Fruit fly (Drosophila melanogaster): ENCODE data around the gene CG45071.
A peak's percentile ranks its signal among the peaks of the same experiment; 100 is the strongest.

CG45071 gene

DNA sequence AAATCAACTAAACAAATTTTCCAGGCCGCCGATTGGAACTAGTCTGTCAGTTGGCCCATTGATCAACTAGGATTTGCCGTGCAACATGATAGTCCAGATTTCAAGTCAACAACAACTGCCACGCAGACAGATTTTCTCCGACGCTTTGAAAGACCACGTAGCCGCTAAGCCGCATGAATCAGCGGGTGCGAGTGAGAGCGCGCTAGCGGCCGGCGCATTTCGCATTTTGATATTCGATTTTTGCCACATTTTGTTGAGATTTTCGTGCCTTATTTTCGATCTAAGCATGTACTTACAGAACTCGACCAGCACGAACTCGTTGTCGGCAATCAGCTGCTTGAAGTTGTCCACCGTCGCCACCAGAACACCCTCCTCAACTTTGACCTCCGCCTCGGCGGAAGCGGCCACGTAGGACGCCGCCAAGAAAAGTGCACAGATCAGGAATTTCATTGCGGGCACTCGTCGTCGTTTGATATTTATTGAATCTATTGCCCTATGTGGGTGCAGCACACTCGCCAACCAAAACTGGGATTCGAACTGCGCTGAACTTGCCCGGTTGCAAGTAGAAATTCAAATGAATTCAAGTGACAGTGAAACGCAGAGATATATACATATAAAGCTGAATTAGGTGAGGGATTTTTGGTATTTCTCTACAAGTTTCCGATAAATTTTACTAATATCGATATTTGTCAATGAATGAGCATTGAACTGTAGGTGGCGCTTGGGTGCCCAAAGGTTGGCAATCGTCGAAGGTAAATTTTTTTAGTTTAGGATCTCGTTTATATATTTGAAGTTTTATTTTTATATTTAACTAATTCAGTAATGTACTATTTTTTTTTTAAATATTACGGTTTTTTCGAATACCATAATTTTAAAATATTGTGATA is 36.6 kb downstream of the CG45071 start, which contains the start of gene Pdi:
TSS of gene Pdi (minus strand) at position 837 of the 887 bp plus-strand sequence.
- TF ChIP-seq tai (GFP tag; optimal IDR thresholded peaks at IDR 0.05) (no peak), rgr (GFP tag; optimal IDR thresholded peaks at IDR 0.05) (peak; percentile 43), sv (GFP tag; optimal IDR thresholded peaks at IDR 0.05) (no peak), N (GFP tag; optimal IDR thresholded peaks at IDR 0.05) (no peak), jim (GFP tag; optimal IDR thresholded peaks at IDR 0.05) (peak; percentile 50), GATAd (GFP tag; optimal IDR thresholded peaks at IDR 0.05) (no peak), brk (GFP tag; optimal IDR thresholded peaks at IDR 0.05) (no peak), Hr78 (GFP tag; optimal IDR thresholded peaks at IDR 0.05) (no peak), h (GFP tag; optimal IDR thresholded peaks at IDR 0.05) (peak; percentile 47), Jra (GFP tag; optimal IDR thresholded peaks at IDR 0.05) (peak; percentile 9), dl (GFP tag; optimal IDR thresholded peaks at IDR 0.05; ENCODE audit: insufficient read depth in 1 of 2, partially characterized antibody in 2 of 2) (peak in 1 of 2 experiments; percentile 32), Vsx2 (GFP tag; optimal IDR thresholded peaks at IDR 0.05; ENCODE audit: partially characterized antibody) (no peak), usp (GFP tag; optimal IDR thresholded peaks at IDR 0.05) (no peak), Sp1 (GFP tag; optimal IDR thresholded peaks at IDR 0.05) (peak; percentile 20), HLH106 (tag; optimal IDR thresholded peaks at IDR 0.05) (peak; percentile 26), woc (GFP tag; optimal IDR thresholded peaks at IDR 0.05) (peak; percentile 12), dsf (GFP tag; optimal IDR thresholded peaks at IDR 0.05; ENCODE audit: borderline replicate concordance) (no peak), pan (optimal IDR thresholded peaks at IDR 0.05) (no peak), dmrt93B (GFP tag; optimal IDR thresholded peaks at IDR 0.05) (no peak), Myc (optimal IDR thresholded peaks at IDR 0.05) (no peak), Mio (GFP tag; optimal IDR thresholded peaks at IDR 0.05) (no peak), Dfd (GFP tag; optimal IDR thresholded peaks at IDR 0.05) (no peak), OdsH (GFP tag; optimal IDR thresholded peaks at IDR 0.05) (no peak), br (GFP tag; optimal IDR thresholded peaks at IDR 0.05) (peak; percentile 45), Abd-B (GFP tag; optimal IDR thresholded peaks at IDR 0.05) (no peak), sage (GFP tag; optimal IDR thresholded peaks at IDR 0.05) (no peak), fru (GFP tag; optimal IDR thresholded peaks at IDR 0.05) (peak; percentile 21), Hr83 (GFP tag; optimal IDR thresholded peaks at IDR 0.05; ENCODE audit: poor library complexity, severe bottlenecking) (peak; percentile 84), Dif (GFP tag; optimal IDR thresholded peaks at IDR 0.05; ENCODE audit: partially characterized antibody) (peak; percentile 57), psq (GFP tag; optimal IDR thresholded peaks at IDR 0.05) (no peak), CrebA (GFP tag; optimal IDR thresholded peaks at IDR 0.05; ENCODE audit: borderline replicate concordance) (peak; percentile 98), CG9705 (GFP tag; optimal IDR thresholded peaks at IDR 0.05) (no peak), foxo (GFP tag; optimal IDR thresholded peaks at IDR 0.05) (peak in 1 of 2 experiments; percentile 36), lola (GFP tag; optimal IDR thresholded peaks at IDR 0.05) (no peak), Hnf4 (GFP tag; optimal IDR thresholded peaks at IDR 0.05) (peak; percentile 68), ey (GFP tag; optimal IDR thresholded peaks at IDR 0.05) (peak; percentile 10), CG32264 (GFP tag; optimal IDR thresholded peaks at IDR 0.05) (no peak), Rel (GFP tag; optimal IDR thresholded peaks at IDR 0.05) (no peak), Rel (tag; optimal IDR thresholded peaks at IDR 0.05) (peak; percentile 69)

- peak; percentile 11 for TF ChIP-seq CG9705 (GFP tag; optimal IDR thresholded peaks at IDR 0.05)
- peak; percentile 2 for TF ChIP-seq HLH106 (tag; optimal IDR thresholded peaks at IDR 0.05)
- no peak for TF ChIP-seq N (GFP tag; optimal IDR thresholded peaks at IDR 0.05)
Observed at dm6 chr3L:15143108-15143507, 37.4 kb downstream of the CG45071 start.

Measured in whole organism, wandering third instar larva.